Fruit fly (Drosophila melanogaster): ENCODE results near the gene CG5274.
A peak's percentile ranks its signal among the peaks of the same experiment; 100 is the strongest.

CG5274 gene

dm6 chr3L:20384086-20384810 lies 43.2 kb downstream of the CG5274 start, which contains the start of the genes CG5498 and fbl (continued):
- TF ChIP-seq Ptx1 (GFP tag; IDR thresholded peaks at IDR 0.05) (peak; percentile 40), CG5245 (GFP tag; optimal IDR thresholded peaks at IDR 0.05) (peak; percentile 56), YL-1 (GFP tag; optimal IDR thresholded peaks at IDR 0.05) (peak; percentile 13), Rx (GFP tag; IDR thresholded peaks at IDR 0.05) (no peak), MESR4 (GFP tag; optimal IDR thresholded peaks at IDR 0.05) (peak; percentile 60), cad (GFP tag; optimal IDR thresholded peaks at IDR 0.05) (no peak), knrl (GFP tag; IDR thresholded peaks at IDR 0.05; ENCODE audit: partially characterized antibody) (no peak), CG12659 (GFP tag; optimal IDR thresholded peaks at IDR 0.05) (peak; percentile 76), Spps (tag; optimal IDR thresholded peaks at IDR 0.05) (peak; percentile 21), ewg (GFP tag; optimal IDR thresholded peaks at IDR 0.05) (peak; percentile 29), CG6654 (GFP tag; optimal IDR thresholded peaks at IDR 0.05) (no peak), gro (GFP tag; optimal IDR thresholded peaks at IDR 0.05) (peak; percentile 21), CG6683 (GFP tag; optimal IDR thresholded peaks at IDR 0.05) (peak; percentile 42), kay (GFP tag; optimal IDR thresholded peaks at IDR 0.05) (peak; percentile 35), H15 (GFP tag; IDR thresholded peaks at IDR 0.05) (no peak), CG11398 (GFP tag; optimal IDR thresholded peaks at IDR 0.05) (no peak), ranshi (GFP tag; IDR thresholded peaks at IDR 0.05) (peak; percentile 29; the same call in 1 of the 2 replicates), CG11696 (GFP tag; IDR thresholded peaks at IDR 0.05) (no peak), CG17912 (GFP tag; optimal IDR thresholded peaks at IDR 0.05) (no peak), pzg (GFP tag; optimal IDR thresholded peaks at IDR 0.05) (peak; percentile 33), CG6854 (GFP tag; optimal IDR thresholded peaks at IDR 0.05) (no peak), Hr78 (GFP tag; optimal IDR thresholded peaks at IDR 0.05) (peak in 1 of 2 experiments; percentile 0), CG3281 (GFP tag; optimal IDR thresholded peaks at IDR 0.05) (peak; percentile 65), Myb (GFP tag; optimal IDR thresholded peaks at IDR 0.05) (peak; percentile 91), hth (optimal IDR thresholded peaks at IDR 0.05) (no peak), Opbp (GFP tag; IDR thresholded peaks at IDR 0.05; ENCODE audit: partially characterized antibody) (no peak), unc-4 (GFP tag; IDR thresholded peaks at IDR 0.05; ENCODE audit: partially characterized antibody) (peak; percentile 62), CG17359 (tag; optimal IDR thresholded peaks at IDR 0.05) (peak; percentile 56), ap (GFP tag; IDR thresholded peaks at IDR 0.05) (no peak), CG17385 (GFP tag; optimal IDR thresholded peaks at IDR 0.05) (peak; percentile 61), CG15269 (tag; optimal IDR thresholded peaks at IDR 0.05) (peak; percentile 60), CG10431 (GFP tag; optimal IDR thresholded peaks at IDR 0.05) (peak; percentile 43), Ravus (GFP tag; IDR thresholded peaks at IDR 0.05) (no peak), CG8388 (GFP tag; optimal IDR thresholded peaks at IDR 0.05) (peak; percentile 47), btn (GFP tag; optimal IDR thresholded peaks at IDR 0.05) (no peak), CG15073 (GFP tag; optimal IDR thresholded peaks at IDR 0.05) (peak; percentile 24), CG3726 (GFP tag; IDR thresholded peaks at IDR 0.05) (no peak), CG42726 (GFP tag; IDR thresholded peaks at IDR 0.05; ENCODE audit: partially characterized antibody) (0 out of 2 replicates have a peak, but pooled peaks have one; percentile 15), CG11560 (tag; IDR thresholded peaks at IDR 0.05) (no peak), Nf-YA (GFP tag; IDR thresholded peaks at IDR 0.05) (no peak), Dref (GFP tag; IDR thresholded peaks at IDR 0.05) (peak; percentile 63), Blimp-1 (GFP tag; optimal IDR thresholded peaks at IDR 0.05) (peak; percentile 63), CG8924 (tag; optimal IDR thresholded peaks at IDR 0.05) (peak; percentile 74), Hmx (GFP tag; optimal IDR thresholded peaks at IDR 0.05) (peak; percentile 11), CG15601 (tag; optimal IDR thresholded peaks at IDR 0.05) (peak; percentile 56), ATbp (GFP tag; optimal IDR thresholded peaks at IDR 0.05) (no peak), caup (GFP tag; optimal IDR thresholded peaks at IDR 0.05; ENCODE audit: severe bottlenecking) (peak; percentile 50), CG31224 (GFP tag; IDR thresholded peaks at IDR 0.05) (no peak), Abd-B (GFP tag; optimal IDR thresholded peaks at IDR 0.05) (no peak)

Data from whole organism, embryonic.